Worm (Caenorhabditis elegans) whole organism, early embryonic: Measurements from ENCODE around the gene srj-20.

ENCODE experiments used
- B0310.2 ChIP-seq: sonication (generic microtip); optimal IDR thresholded peaks from 2 replicates; lab custom pipeline; 2016; ENCODE audit warnings: mild to moderate bottlenecking, missing genetic modification characterization, missing compliant biosample characterization
- F13C5.2 ChIP-seq: sonication (generic microtip); optimal IDR thresholded peaks from 2 replicates; lab custom pipeline; 2017; ENCODE audit warnings: mild to moderate bottlenecking, missing genetic modification characterization, inconsistent platforms, missing compliant biosample characterization
- ama-1 ChIP-seq: fragments of 150-350 bp; optimal IDR thresholded peaks from 2 replicates; lab custom pipeline; 2014
- ceh-13 ChIP-seq: fragments of 200-800 bp; sonication (Bioruptor generic); optimal IDR thresholded peaks from 2 replicates; lab custom pipeline; 2018; ENCODE audit warnings: mild to moderate bottlenecking, missing genetic modification characterization, missing compliant biosample characterization
- ets-7 ChIP-seq: sonication (generic microtip); optimal IDR thresholded peaks from 2 replicates; lab custom pipeline; 2016; ENCODE audit warnings: missing genotype, missing genetic modification characterization, missing compliant biosample characterization
- flt-1 ChIP-seq: fragments of 200-800 bp; sonication (Bioruptor generic); IDR thresholded peaks from 2 replicates; pipeline ENCODE4 v1.3.6; 2022; ENCODE audit warnings: missing genetic modification characterization, missing compliant biosample characterization
- hmbx-1 ChIP-seq: sonication (generic microtip); optimal IDR thresholded peaks from 2 replicates; lab custom pipeline; 2016; ENCODE audit warnings: mild to moderate bottlenecking, missing genetic modification characterization, missing compliant biosample characterization
- hmg-4 ChIP-seq: fragments of 200-800 bp; sonication (Bioruptor generic); optimal IDR thresholded peaks from 2 replicates; lab custom pipeline; 2018; ENCODE audit warnings: mild to moderate bottlenecking, missing genetic modification characterization, missing compliant biosample characterization
- pes-1 ChIP-seq: fragments of 200-800 bp; sonication (Bioruptor generic); IDR thresholded peaks from 2 replicates; pipeline ENCODE4 v1.3.6; 2022; ENCODE audit warnings: missing genetic modification reagents, missing genetic modification characterization, missing compliant biosample characterization
- sea-1 ChIP-seq: fragments of 200-800 bp; sonication (Bioruptor generic); conservative IDR thresholded peaks from 2 replicates; pipeline ENCODE4 v1.3.6; 2022; ENCODE audit warnings: missing genetic modification characterization, missing compliant biosample characterization
- tbx-11 ChIP-seq: fragments of 200-800 bp; sonication (Bioruptor generic); IDR thresholded peaks from 2 replicates; pipeline ENCODE4 v1.3.6; 2022; ENCODE audit warnings: missing genetic modification characterization, missing compliant biosample characterization
- tbx-37 ChIP-seq: fragments of 200-800 bp; sonication (Bioruptor generic); conservative IDR thresholded peaks from 2 replicates; pipeline ENCODE4 v1.3.6; 2022; ENCODE audit warnings: missing genetic modification reagents, missing genetic modification characterization, missing compliant biosample characterization
- tra-4 ChIP-seq: sonication (generic microtip); optimal IDR thresholded peaks from 2 replicates; lab custom pipeline; 2017; ENCODE audit warnings: missing genetic modification characterization, missing compliant biosample characterization

- no peak for TF ChIP-seq flt-1 (GFP tag; lab: Robert Waterston, UW)
- no peak for TF ChIP-seq B0310.2 (tag; lab: Kevin White, UChicago)
- TF ChIP-seq hmg-4 (GFP tag; lab: Kevin White, UChicago) = no peak
- no peak for TF ChIP-seq ets-7 (tag; lab: Kevin White, UChicago)
- TF ChIP-seq ceh-13 (GFP tag; lab: Kevin White, UChicago) = no peak
- no peak for TF ChIP-seq hmbx-1
- no peak for TF ChIP-seq ama-1 (lab: Kevin White, UChicago)
- TF ChIP-seq tbx-11 (GFP tag; lab: Robert Waterston, UW) = no peak
- no peak for TF ChIP-seq F13C5.2 (tag; lab: Kevin White, UChicago)
- TF ChIP-seq tbx-37 (GFP tag; lab: Robert Waterston, UW) = no peak
- TF ChIP-seq pes-1 (GFP tag; lab: Robert Waterston, UW) = no peak
- no peak for TF ChIP-seq sea-1
- TF ChIP-seq tra-4 (tag; lab: Kevin White, UChicago) = no peak
These were observed at the start of gene srj-20 for ce11 chrV:2573108-2573507.
